Worm (Caenorhabditis elegans): ENCODE results near the gene K02D10.2.

K02D10.2 gene

DNA sequence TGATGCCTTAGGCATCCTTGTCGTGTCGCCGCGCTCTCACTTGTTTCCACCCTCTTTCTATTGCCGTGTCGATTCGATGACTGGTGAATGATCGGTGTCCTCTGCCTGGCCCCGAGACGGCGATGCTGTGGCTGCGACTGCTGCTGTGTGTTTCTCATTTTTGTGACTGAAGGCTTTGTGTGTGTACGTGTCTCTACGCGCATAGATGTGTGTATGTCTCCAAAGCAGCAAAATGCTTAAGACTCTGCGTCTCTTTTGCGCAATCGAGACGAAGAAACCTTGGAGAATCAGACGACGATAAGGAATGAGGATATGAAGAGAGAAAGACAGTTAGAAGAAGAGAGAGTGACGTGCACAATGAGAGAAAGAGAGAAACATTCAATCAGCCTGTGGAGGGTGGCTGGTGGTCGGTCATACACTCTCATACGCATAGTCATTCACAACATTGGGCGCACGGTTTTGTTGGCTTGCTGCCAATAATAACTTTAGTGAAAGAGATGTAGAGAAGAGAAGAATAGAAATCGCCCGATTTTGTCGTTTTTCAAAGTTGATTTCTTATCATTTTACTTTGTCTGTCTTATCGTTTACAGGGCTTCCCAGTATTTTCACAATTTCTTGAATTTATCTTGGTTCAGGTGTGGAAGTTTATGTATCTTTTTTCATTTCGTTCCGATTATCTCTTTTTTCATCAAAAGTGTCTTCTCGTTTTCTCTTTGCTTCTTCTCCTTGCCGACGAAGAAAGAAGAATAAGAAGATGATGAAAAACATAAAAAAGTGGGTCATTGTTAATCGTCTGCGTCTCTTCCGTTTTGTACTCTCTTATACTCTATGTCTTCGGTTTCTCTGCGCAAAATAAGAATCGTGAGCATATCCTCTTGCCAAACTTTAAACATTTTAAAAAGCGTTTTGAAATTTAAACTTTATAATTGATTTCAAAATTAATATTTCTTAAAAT, 31.1 kb upstream of the K02D10.2 start (continued):
- TF ChIP-seq snu-23 (GFP tag; optimal IDR thresholded peaks at IDR 0.05) = peak; percentile 96
- no peak for TF ChIP-seq ceh-8 (GFP tag; optimal IDR thresholded peaks at IDR 0.05)
- peak; percentile 91 for TF ChIP-seq rnt-1 (tag; optimal IDR thresholded peaks at IDR 0.05)
- TF ChIP-seq unc-130 (tag; optimal IDR thresholded peaks at IDR 0.05) = peak; percentile 77
- peak; percentile 88 for TF ChIP-seq ama-1 (optimal IDR thresholded peaks at IDR 0.05)
- peak; percentile 55 for TF ChIP-seq aly-2 (tag; optimal IDR thresholded peaks at IDR 0.05)
- peak; percentile 95 for TF ChIP-seq lin-13 (GFP tag; optimal IDR thresholded peaks at IDR 0.05)
- no peak for TF ChIP-seq Y116A8C.19 (tag; optimal IDR thresholded peaks at IDR 0.05; ENCODE audit: borderline replicate concordance)
- TF ChIP-seq lin-14 (GFP tag; optimal IDR thresholded peaks at IDR 0.05) = peak; percentile 99
- TF ChIP-seq pqm-1 (tag; optimal IDR thresholded peaks at IDR 0.05) = peak; percentile 24
- TF ChIP-seq nhr-84 (tag; optimal IDR thresholded peaks at IDR 0.05) = no peak
- peak; percentile 40 for TF ChIP-seq F16B12.6 (tag; optimal IDR thresholded peaks at IDR 0.05)
- TF ChIP-seq fos-1 (tag; optimal IDR thresholded peaks at IDR 0.05) = peak; percentile 95
- TF ChIP-seq skn-1 (tag; optimal IDR thresholded peaks at IDR 0.05) = peak; percentile 91
- TF ChIP-seq snpc-4 (tag; optimal IDR thresholded peaks at IDR 0.05) = peak; percentile 78
- TF ChIP-seq egl-27 (tag; optimal IDR thresholded peaks at IDR 0.05) = peak; percentile 95 to 96
- TF ChIP-seq sup-37 (GFP tag; optimal IDR thresholded peaks at IDR 0.05) = peak; percentile 87
- peak; percentile 47 for TF ChIP-seq nhr-76 (tag; optimal IDR thresholded peaks at IDR 0.05)
- peak; percentile 80 for TF ChIP-seq fkh-4 (tag; optimal IDR thresholded peaks at IDR 0.05; ENCODE audit: borderline replicate concordance)
- TF ChIP-seq egl-13 (tag; optimal IDR thresholded peaks at IDR 0.05) = peak; percentile 84
- peak; percentile 9 for TF ChIP-seq lin-15B (tag; optimal IDR thresholded peaks at IDR 0.05)
- peak; percentile 92 for TF ChIP-seq lin-39 (tag; optimal IDR thresholded peaks at IDR 0.05)
- peak; percentile 92 for TF ChIP-seq aha-1 (tag; optimal IDR thresholded peaks at IDR 0.05)
- TF ChIP-seq nhr-71 (tag; optimal IDR thresholded peaks at IDR 0.05) = peak; percentile 99
- peak; percentile 94 for TF ChIP-seq irx-1 (tag; optimal IDR thresholded peaks at IDR 0.05)
- peak; percentile 86 for TF ChIP-seq vab-15 (tag; optimal IDR thresholded peaks at IDR 0.05)
- peak; percentile 81 for TF ChIP-seq lir-3 (tag; optimal IDR thresholded peaks at IDR 0.05; ENCODE audit: poor library complexity)
- TF ChIP-seq jun-1 (tag; optimal IDR thresholded peaks at IDR 0.05) = peak; percentile 97
- peak; percentile 68 to 72 (median 70) for TF ChIP-seq dpl-1 (GFP tag; optimal IDR thresholded peaks at IDR 0.05)
- peak; percentile 100 for TF ChIP-seq nhr-85 (tag)
- peak; percentile 96 for TF ChIP-seq swsn-7 (tag; optimal IDR thresholded peaks at IDR 0.05)
- no peak for TF ChIP-seq ceh-90 (tag; optimal IDR thresholded peaks at IDR 0.05)
- TF ChIP-seq zip-4 (GFP tag; optimal IDR thresholded peaks at IDR 0.05) = peak; percentile 71
- peak; percentile 69 to 96 (median 96) for TF ChIP-seq ceh-82 (tag; optimal IDR thresholded peaks at IDR 0.05)
- peak; percentile 96 for TF ChIP-seq dsc-1 (tag; optimal IDR thresholded peaks at IDR 0.05)
- TF ChIP-seq grh-1 (GFP tag; IDR thresholded peaks at IDR 0.05) = peak; percentile 82
- TF ChIP-seq xbp-1 (tag; optimal IDR thresholded peaks at IDR 0.05) = peak; percentile 93
- peak; percentile 95 for TF ChIP-seq nhr-11 (tag; optimal IDR thresholded peaks at IDR 0.05)
- peak; percentile 95 for TF ChIP-seq nhr-47 (tag; optimal IDR thresholded peaks at IDR 0.05)

- TF ChIP-seq xbp-1 (tag; optimal IDR thresholded peaks at IDR 0.05) (no peak), nhr-19 (GFP tag; conservative IDR thresholded peaks at IDR 0.05) (no peak), tlp-1 (tag; optimal IDR thresholded peaks at IDR 0.05) (no peak), unc-130 (tag; optimal IDR thresholded peaks at IDR 0.05) (peak; percentile 49), fkh-4 (tag; optimal IDR thresholded peaks at IDR 0.05; ENCODE audit: borderline replicate concordance) (no peak), nhr-71 (tag; optimal IDR thresholded peaks at IDR 0.05) (no peak), irx-1 (tag; optimal IDR thresholded peaks at IDR 0.05) (no peak), nhr-90 (tag; optimal IDR thresholded peaks at IDR 0.05; ENCODE audit: poor library complexity) (no peak), vab-15 (tag; optimal IDR thresholded peaks at IDR 0.05) (no peak), F16B12.6 (tag; optimal IDR thresholded peaks at IDR 0.05) (no peak), isw-1 (GFP tag; IDR thresholded peaks at IDR 0.05) (no peak), C16A3.4 (tag; optimal IDR thresholded peaks at IDR 0.05) (peak; percentile 0), skn-1 (tag; optimal IDR thresholded peaks at IDR 0.05) (peak; percentile 18), mdl-1 (tag; optimal IDR thresholded peaks at IDR 0.05) (peak in 1 of 2 experiments; percentile 14), dpl-1 (GFP tag; optimal IDR thresholded peaks at IDR 0.05) (no peak), grh-1 (GFP tag; IDR thresholded peaks at IDR 0.05) (peak; percentile 40; the same call in 1 of the 2 replicates), ceh-63 (GFP tag; optimal IDR thresholded peaks at IDR 0.05) (no peak), lin-14 (GFP tag; optimal IDR thresholded peaks at IDR 0.05) (no peak), blmp-1 (tag; optimal IDR thresholded peaks at IDR 0.05) (peak; percentile 74), C34B4.2 (tag; optimal IDR thresholded peaks at IDR 0.05) (no peak), elt-3 (tag; optimal IDR thresholded peaks at IDR 0.05) (peak in 3 of 6 experiments; percentile 16 to 81 (median 68))
Observed at ce11 chrIII:8801352-8801863, 30.3 kb upstream of the K02D10.2 start.
